Fruit fly (Drosophila melanogaster): ENCODE data around the gene CG17721.

Gene CG17721

dm6 chr3R:11243057-11243740, 8.3 kb downstream of the CG17721 start (continued):
- TF ChIP-seq CG1529 (GFP tag; optimal IDR thresholded peaks at IDR 0.05) (no peak), CG7987 (GFP tag; optimal IDR thresholded peaks at IDR 0.05) (peak; percentile 23), lov (optimal IDR thresholded peaks at IDR 0.05) (no peak), lov (GFP tag; IDR thresholded peaks at IDR 0.05) (no peak), ken (GFP tag; IDR thresholded peaks at IDR 0.05) (no peak), CHES-1-like (GFP tag; optimal IDR thresholded peaks at IDR 0.05) (no peak), CG2712 (tag; optimal IDR thresholded peaks at IDR 0.05) (peak; percentile 63), CG7745 (tag; optimal IDR thresholded peaks at IDR 0.05) (no peak), shn (GFP tag; optimal IDR thresholded peaks at IDR 0.05) (no peak)

- no peak for TF ChIP-seq ken (GFP tag; IDR thresholded peaks at IDR 0.05)
- peak; percentile 38 for TF ChIP-seq Atf3 (GFP tag; optimal IDR thresholded peaks at IDR 0.05)
- peak; percentile 35 for TF ChIP-seq CG2120 (GFP tag; optimal IDR thresholded peaks at IDR 0.05)
- TF ChIP-seq prd (optimal IDR thresholded peaks at IDR 0.05), result no peak
- TF ChIP-seq prd (GFP tag; IDR thresholded peaks at IDR 0.05), result no peak
- TF ChIP-seq CG30403 (GFP tag; optimal IDR thresholded peaks at IDR 0.05), result peak; percentile 50
- no peak for TF ChIP-seq ttk (GFP tag; IDR thresholded peaks at IDR 0.05)
- TF ChIP-seq CG10366 (GFP tag; IDR thresholded peaks at IDR 0.05), result no peak
- TF ChIP-seq CG6272 (GFP tag; IDR thresholded peaks at IDR 0.05), result no peak
- peak in 1 of 2 experiments; percentile 99 for TF ChIP-seq Pdp1 (GFP tag; optimal IDR thresholded peaks at IDR 0.05)
- TF ChIP-seq Adf1 (GFP tag; IDR thresholded peaks at IDR 0.05), result peak; percentile 33; the same call in 1 of the 2 replicates
- TF ChIP-seq CG13424 (tag; optimal IDR thresholded peaks at IDR 0.05), result peak; percentile 28
- TF ChIP-seq CG10462 (GFP tag; optimal IDR thresholded peaks at IDR 0.05), result no peak
- peak; percentile 33 for TF ChIP-seq CG8290 (GFP tag; optimal IDR thresholded peaks at IDR 0.05)
- no peak for TF ChIP-seq CG8290 (tag; optimal IDR thresholded peaks at IDR 0.05)
- TF ChIP-seq sug (tag; optimal IDR thresholded peaks at IDR 0.05), result peak; percentile 58
- peak; percentile 49 for TF ChIP-seq CG4617 (GFP tag; optimal IDR thresholded peaks at IDR 0.05; ENCODE audit: borderline replicate concordance)
- TF ChIP-seq gem (tag; optimal IDR thresholded peaks at IDR 0.05), result peak; percentile 46
- no peak for TF ChIP-seq bcd (GFP tag; optimal IDR thresholded peaks at IDR 0.05)
- TF ChIP-seq lilli (GFP tag; optimal IDR thresholded peaks at IDR 0.05), result peak; percentile 48
- peak; percentile 43 for TF ChIP-seq Dek (tag; optimal IDR thresholded peaks at IDR 0.05)
- TF ChIP-seq sens (GFP tag), result peak; percentile 72
- TF ChIP-seq Camta (GFP tag; optimal IDR thresholded peaks at IDR 0.05), result peak; percentile 7
- peak; percentile 69; the same call in 2 of the 3 replicates for TF ChIP-seq CG14860 (GFP tag; IDR thresholded peaks at IDR 0.05; ENCODE audit: partially characterized antibody)
- TF ChIP-seq Ets97D (GFP tag; optimal IDR thresholded peaks at IDR 0.05), result peak; percentile 82
- peak; percentile 24 for TF ChIP-seq CG3995 (GFP tag; optimal IDR thresholded peaks at IDR 0.05)
- TF ChIP-seq CG14014 (GFP tag; IDR thresholded peaks at IDR 0.05), result no peak
- no peak for TF ChIP-seq vfl (GFP tag; optimal IDR thresholded peaks at IDR 0.05)
- TF ChIP-seq unc-4 (GFP tag; IDR thresholded peaks at IDR 0.05; ENCODE audit: partially characterized antibody), result peak; percentile 77
- peak; percentile 52 for TF ChIP-seq CHES-1-like (GFP tag; optimal IDR thresholded peaks at IDR 0.05)
- no peak for TF ChIP-seq CG6765 (GFP tag; optimal IDR thresholded peaks at IDR 0.05)
- TF ChIP-seq crp (GFP tag; optimal IDR thresholded peaks at IDR 0.05), result peak in 1 of 2 experiments; percentile 72
- TF ChIP-seq exex (tag; optimal IDR thresholded peaks at IDR 0.05), result peak; percentile 35
- peak; percentile 24 for TF ChIP-seq CG1792 (GFP tag; optimal IDR thresholded peaks at IDR 0.05)
- no peak for TF ChIP-seq wek (GFP tag; optimal IDR thresholded peaks at IDR 0.05)
- peak; percentile 96 for TF ChIP-seq CTCF (GFP tag; optimal IDR thresholded peaks at IDR 0.05)
- TF ChIP-seq ATbp (GFP tag; optimal IDR thresholded peaks at IDR 0.05), result no peak
- TF ChIP-seq MESR4 (GFP tag; optimal IDR thresholded peaks at IDR 0.05), result peak; percentile 63
- TF ChIP-seq sna (GFP tag; IDR thresholded peaks at IDR 0.05; ENCODE audit: partially characterized antibody), result peak; percentile 75
- no peak for TF ChIP-seq Ravus (GFP tag; IDR thresholded peaks at IDR 0.05)
- peak; percentile 44 for TF ChIP-seq Hsf (GFP tag; optimal IDR thresholded peaks at IDR 0.05)
These were observed 9.2 kb downstream of the CG17721 start, which contains the start of the genes CG17734 and CG5214 for dm6 chr3R:11243951-11244660. Gene CG17734 (minus strand): TSS chr3R:11243999. Gene CG5214 (plus strand): TSS chr3R:11244302.
